Worm (Caenorhabditis elegans): ENCODE measurements around the gene kle-2.

- TF ChIP-seq lin-26 (GFP tag; IDR thresholded peaks at IDR 0.05) (no peak), K12H6.12 (tag; optimal IDR thresholded peaks at IDR 0.05) (no peak), pha-4 (tag; optimal IDR thresholded peaks at IDR 0.05) (peak; percentile 65), egrh-3 (GFP tag; IDR thresholded peaks at IDR 0.05) (no peak), cebp-1 (GFP tag; IDR thresholded peaks at IDR 0.05) (no peak), cebp-1 (tag; optimal IDR thresholded peaks at IDR 0.05) (peak; percentile 44), aptf-2 (GFP tag; conservative IDR thresholded peaks at IDR 0.05) (no peak), unc-62 (GFP tag; optimal IDR thresholded peaks at IDR 0.05) (peak; percentile 3), mcd-1 (GFP tag; IDR thresholded peaks at IDR 0.05) (peak; percentile 15; the same call in 1 of the 2 replicates), attf-5 (GFP tag; optimal IDR thresholded peaks at IDR 0.05) (peak; percentile 26), mel-28 (tag; optimal IDR thresholded peaks at IDR 0.05; ENCODE audit: borderline replicate concordance) (no peak), gei-17 (GFP tag; optimal IDR thresholded peaks at IDR 0.05) (no peak), repo-1 (tag; optimal IDR thresholded peaks at IDR 0.05) (no peak), ama-1 (optimal IDR thresholded peaks at IDR 0.05) (no peak), ama-1 (GFP tag; optimal IDR thresholded peaks at IDR 0.05) (no peak), snpc-4 (GFP tag; optimal IDR thresholded peaks at IDR 0.05) (no peak), snpc-4 (tag; optimal IDR thresholded peaks at IDR 0.05) (no peak)
Observed at ce11 chrIII:7973968-7974607, 32.6 kb downstream of the kle-2 start.

Measured in whole organism, young adult.